Fruit fly (Drosophila melanogaster) Kc167 (cell line): Measurements from ENCODE around the gene wuho.

ENCODE experiments used
- Myc ChIP-seq: fragments of >200 bp; optimal IDR thresholded peaks from 2 replicates; lab custom pipeline; 2017; ENCODE audit warnings: missing external identifiers
- Sin3A ChIP-seq: fragments of >200 bp; optimal IDR thresholded peaks from 2 replicates; lab custom pipeline; 2018; ENCODE audit warnings: missing external identifiers
- h ChIP-seq: fragments of >200 bp; optimal IDR thresholded peaks from 3 replicates; lab custom pipeline; 2018; ENCODE audit warnings: missing external identifiers
- insv ChIP-seq: fragments of >200 bp; optimal IDR thresholded peaks from 3 replicates; lab custom pipeline; 2018; ENCODE audit warnings: missing external identifiers
- psq ChIP-seq: fragments of >200 bp; optimal IDR thresholded peaks from 2 replicates; lab custom pipeline; 2017; ENCODE audit warnings: missing external identifiers
- ttk ChIP-seq: sonication (Bioruptor generic); optimal IDR thresholded peaks from 2 replicates; lab custom pipeline; 2017; ENCODE audit warnings: missing external identifiers

wuho gene

dm6 chrX:6303675-6304074, 15.8 kb downstream of the wuho start, which contains the start of gene CG3823:
Gene CG3823, plus strand, starts transcription at chrX:6303975.
- TF ChIP-seq Myc: no peak
- no peak for TF ChIP-seq insv (lab: Kevin White, UChicago)
- no peak for TF ChIP-seq ttk (lab: Kevin White, UChicago)
- TF ChIP-seq psq: no peak
- TF ChIP-seq h (lab: Kevin White, UChicago): no peak
- no peak for TF ChIP-seq Sin3A (lab: Kevin White, UChicago)

- TF ChIP-seq psq: no peak
- TF ChIP-seq Myc: no peak
Measured at dm6 chrX:6304203-6304602, 16.3 kb downstream of the wuho start.

dm6 chrX:6305317-6305716, 17.4 kb downstream of the wuho start:
- TF ChIP-seq Myc (no peak), ttk (lab: Kevin White, UChicago) (no peak), insv (lab: Kevin White, UChicago) (no peak), psq (no peak), h (lab: Kevin White, UChicago) (no peak), Sin3A (lab: Kevin White, UChicago) (no peak)

dm6 chrX:6308852-6309251, 21.0 kb downstream of the wuho start, which contains the start of gene CG15894:
Gene CG15894, plus strand, starts transcription at chrX:6309212.
- no peak for TF ChIP-seq Sin3A (lab: Kevin White, UChicago)
- TF ChIP-seq insv (lab: Kevin White, UChicago): no peak
- TF ChIP-seq ttk (lab: Kevin White, UChicago): no peak
- TF ChIP-seq Myc: no peak
- no peak for TF ChIP-seq psq
- TF ChIP-seq h (lab: Kevin White, UChicago): no peak

dm6 chrX:6310408-6310807, 22.5 kb downstream of the wuho start:
- TF ChIP-seq ttk (lab: Kevin White, UChicago) (no peak), Myc (no peak), h (lab: Kevin White, UChicago) (no peak), psq (no peak), Sin3A (lab: Kevin White, UChicago) (no peak), insv (lab: Kevin White, UChicago) (no peak)

- TF ChIP-seq h (lab: Kevin White, UChicago) (no peak), ttk (lab: Kevin White, UChicago) (no peak), psq (no peak), Myc (no peak), insv (lab: Kevin White, UChicago) (no peak), Sin3A (lab: Kevin White, UChicago) (no peak)
Measured at dm6 chrX:6311516-6311915, 23.6 kb downstream of the wuho start.

dm6 chrX:6315583-6315982, 27.7 kb downstream of the wuho start:
- TF ChIP-seq insv (lab: Kevin White, UChicago) (no peak), Sin3A (lab: Kevin White, UChicago) (no peak), ttk (lab: Kevin White, UChicago) (no peak), psq (no peak), h (lab: Kevin White, UChicago) (no peak), Myc (no peak)

dm6 chrX:6316858-6317474, 29.1 kb downstream of the wuho start:
- TF ChIP-seq Sin3A (lab: Kevin White, UChicago) (no peak), Myc (no peak), h (lab: Kevin White, UChicago) (no peak), ttk (lab: Kevin White, UChicago) (no peak), psq (no peak), insv (lab: Kevin White, UChicago) (no peak)

- TF ChIP-seq Myc (no peak), insv (lab: Kevin White, UChicago) (no peak), Sin3A (lab: Kevin White, UChicago) (no peak), psq (no peak), ttk (lab: Kevin White, UChicago) (no peak), h (lab: Kevin White, UChicago) (no peak)
Measured at dm6 chrX:6330369-6330949, 42.6 kb downstream of the wuho start, which contains the start of gene CG42240. Gene CG42240, plus strand, starts transcription at chrX:6330842.

dm6 chrX:6332988-6333719, 45.3 kb downstream of the wuho start:
- TF ChIP-seq Myc (no peak), ttk (lab: Kevin White, UChicago) (no peak), psq (no peak), insv (lab: Kevin White, UChicago) (no peak), h (lab: Kevin White, UChicago) (no peak), Sin3A (lab: Kevin White, UChicago) (no peak)

- TF ChIP-seq Myc: no peak
- no peak for TF ChIP-seq psq
- TF ChIP-seq h (lab: Kevin White, UChicago): no peak
- no peak for TF ChIP-seq insv (lab: Kevin White, UChicago)
- TF ChIP-seq Sin3A (lab: Kevin White, UChicago): no peak
- TF ChIP-seq ttk (lab: Kevin White, UChicago): no peak
Measured at dm6 chrX:6334945-6335344, 47.0 kb downstream of the wuho start.

dm6 chrX:6337702-6338101, 49.8 kb downstream of the wuho start, which contains the start of gene CG3842:
Gene CG3842, plus strand, starts transcription at chrX:6337762.
- no peak for TF ChIP-seq insv (lab: Kevin White, UChicago)
- no peak for TF ChIP-seq Myc
- TF ChIP-seq ttk (lab: Kevin White, UChicago): no peak
- TF ChIP-seq Sin3A (lab: Kevin White, UChicago): no peak
- TF ChIP-seq psq: no peak
- TF ChIP-seq h (lab: Kevin White, UChicago): no peak
